Fruit fly (Drosophila melanogaster): ENCODE data around the gene CG42759.

DNA sequence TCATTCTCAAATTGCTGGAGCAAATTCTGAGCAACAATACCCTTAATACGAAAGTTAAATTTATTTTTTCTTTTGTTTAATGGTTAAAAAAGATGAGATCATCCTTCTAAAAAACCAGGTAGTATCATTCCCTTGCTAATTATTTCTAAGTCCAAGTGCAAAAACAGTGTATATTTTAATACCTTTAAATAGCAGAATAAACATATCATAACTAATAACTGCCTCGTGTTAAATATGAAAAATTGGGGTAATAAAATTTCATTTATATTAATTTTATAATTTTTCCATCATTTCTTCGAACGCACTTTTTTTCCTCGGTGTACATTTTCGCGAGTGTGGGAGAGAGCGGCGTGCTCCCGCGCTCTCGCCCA, 31.1 kb upstream of the CG42759 start:
- TF ChIP-seq CG12768 (GFP tag; optimal IDR thresholded peaks at IDR 0.05) (no peak), CG7045 (GFP tag; optimal IDR thresholded peaks at IDR 0.05) (peak; percentile 26)
